Worm (Caenorhabditis elegans): Measurements from ENCODE around the gene F09F9.2.

DNA sequence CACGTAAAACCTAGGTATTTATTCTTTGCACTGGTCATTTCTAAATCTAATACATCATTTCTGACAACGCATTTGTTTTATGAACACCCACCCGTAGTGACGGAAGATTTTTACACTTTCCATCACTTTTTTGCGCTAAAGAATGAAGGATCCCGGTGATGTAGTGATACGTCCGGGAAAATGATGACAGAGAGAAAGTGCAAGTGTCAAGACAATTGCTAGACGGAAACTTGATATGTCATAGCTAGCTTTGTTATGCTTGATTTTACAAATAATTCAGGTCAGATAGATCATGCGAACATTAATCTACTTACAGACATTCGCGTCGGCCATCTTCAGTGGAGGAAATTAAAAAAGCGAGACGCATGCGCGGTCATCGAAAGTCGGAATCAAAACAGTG lies 1.3 kb downstream of the F09F9.2 start:
- TF ChIP-seq ZK546.5 (tag; optimal IDR thresholded peaks at IDR 0.05) (no peak), nhr-28 (tag; optimal IDR thresholded peaks at IDR 0.05) (no peak), nhr-77 (tag; optimal IDR thresholded peaks at IDR 0.05) (no peak), unc-62 (GFP tag; optimal IDR thresholded peaks at IDR 0.05) (no peak), snpc-4 (tag; optimal IDR thresholded peaks at IDR 0.05) (no peak), nhr-25 (tag; optimal IDR thresholded peaks at IDR 0.05) (no peak), nhr-67 (tag; optimal IDR thresholded peaks at IDR 0.05) (no peak), nhr-11 (tag; optimal IDR thresholded peaks at IDR 0.05) (no peak)
